Fruit fly (Drosophila melanogaster) Kc167 (cell line): ENCODE data around the gene CG14932.

Experiments
- Myc ChIP-seq: fragments of >200 bp; optimal IDR thresholded peaks from 2 replicates; lab custom pipeline; 2017; ENCODE audit warnings: missing external identifiers
- Sin3A ChIP-seq: fragments of >200 bp; optimal IDR thresholded peaks from 2 replicates; lab custom pipeline; 2018; ENCODE audit warnings: missing external identifiers
- h ChIP-seq: fragments of >200 bp; optimal IDR thresholded peaks from 3 replicates; lab custom pipeline; 2018; ENCODE audit warnings: missing external identifiers
- insv ChIP-seq: fragments of >200 bp; optimal IDR thresholded peaks from 3 replicates; lab custom pipeline; 2018; ENCODE audit warnings: missing external identifiers
- psq ChIP-seq: fragments of >200 bp; optimal IDR thresholded peaks from 2 replicates; lab custom pipeline; 2017; ENCODE audit warnings: missing external identifiers
- ttk ChIP-seq: sonication (Bioruptor generic); optimal IDR thresholded peaks from 2 replicates; lab custom pipeline; 2017; ENCODE audit warnings: missing external identifiers

Gene CG14932

DNA sequence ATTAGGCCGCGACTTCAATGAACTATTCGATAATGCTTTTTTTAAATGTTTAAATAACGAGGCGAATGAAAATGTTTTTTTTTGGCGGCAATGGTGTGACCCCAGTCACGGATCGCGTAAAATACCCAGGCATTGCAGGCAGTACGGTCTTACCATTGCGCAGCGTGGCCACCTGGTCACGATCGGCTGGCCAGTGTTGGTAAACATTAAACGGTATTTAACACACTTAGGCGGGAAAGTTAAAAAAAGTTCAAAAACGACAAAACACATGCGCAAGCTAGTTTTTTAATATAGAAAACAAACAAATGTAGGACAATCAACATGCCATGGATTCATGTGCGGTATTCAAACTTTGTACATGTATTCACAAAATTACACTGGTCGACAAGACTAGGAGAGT, 39.6 kb downstream of the CG14932 start, which contains the start of gene esc:
Gene esc (minus strand): TSS at position 129 of the 400 bp plus-strand sequence.
- TF ChIP-seq insv (no peak), Sin3A (no peak), h (no peak), psq (lab: Kevin White, UChicago) (no peak), Myc (lab: Kevin White, UChicago) (no peak), ttk (lab: Kevin White, UChicago) (no peak)

DNA sequence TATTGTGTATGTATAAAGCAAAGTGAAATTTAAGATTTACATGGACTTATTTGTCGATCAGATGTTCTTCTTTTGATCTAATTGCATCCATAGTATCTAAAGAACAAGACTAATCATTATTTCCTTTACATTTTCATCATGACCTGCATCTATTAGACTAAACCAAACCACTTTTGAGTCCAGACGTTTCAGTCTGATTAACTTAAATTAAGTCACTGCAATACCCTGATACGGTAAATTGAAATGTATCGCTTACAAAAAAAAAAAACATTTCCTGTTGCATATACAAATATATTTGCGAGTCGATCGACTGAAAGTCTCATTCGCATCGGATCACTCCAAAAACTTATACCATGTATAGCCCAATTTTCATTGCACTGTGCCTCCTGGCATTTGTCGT, 44.1 kb downstream of the CG14932 start, which contains the start of gene CG45011:
Gene CG45011 (plus strand): TSS at position 301 of the 400 bp plus-strand sequence.
- TF ChIP-seq ttk (lab: Kevin White, UChicago): no peak
- no peak for TF ChIP-seq h
- no peak for TF ChIP-seq Myc (lab: Kevin White, UChicago)
- TF ChIP-seq insv: no peak
- no peak for TF ChIP-seq Sin3A
- no peak for TF ChIP-seq psq (lab: Kevin White, UChicago)

DNA sequence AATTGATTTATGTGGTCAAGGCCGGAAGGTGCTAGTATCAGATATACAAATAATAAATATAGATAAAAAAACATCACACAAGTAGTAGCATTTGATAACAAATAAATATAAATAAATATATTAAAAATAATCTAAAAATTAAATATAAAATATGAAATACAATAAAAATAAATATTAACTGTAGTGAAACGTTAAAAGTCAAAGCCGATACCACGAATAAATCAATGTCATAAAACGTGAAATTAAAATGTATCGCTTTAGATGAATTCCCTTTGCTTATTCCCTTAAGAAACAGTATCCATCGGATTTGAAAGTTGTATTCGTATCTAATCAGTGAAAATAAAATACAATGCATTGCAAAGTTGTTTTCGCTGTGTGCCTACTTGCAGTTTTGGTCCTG, 44.6 kb downstream of the CG14932 start, which contains the start of gene CG45012:
Gene CG45012 (plus strand): TSS at position 301 of the 400 bp plus-strand sequence.
- TF ChIP-seq insv: no peak
- no peak for TF ChIP-seq psq (lab: Kevin White, UChicago)

DNA sequence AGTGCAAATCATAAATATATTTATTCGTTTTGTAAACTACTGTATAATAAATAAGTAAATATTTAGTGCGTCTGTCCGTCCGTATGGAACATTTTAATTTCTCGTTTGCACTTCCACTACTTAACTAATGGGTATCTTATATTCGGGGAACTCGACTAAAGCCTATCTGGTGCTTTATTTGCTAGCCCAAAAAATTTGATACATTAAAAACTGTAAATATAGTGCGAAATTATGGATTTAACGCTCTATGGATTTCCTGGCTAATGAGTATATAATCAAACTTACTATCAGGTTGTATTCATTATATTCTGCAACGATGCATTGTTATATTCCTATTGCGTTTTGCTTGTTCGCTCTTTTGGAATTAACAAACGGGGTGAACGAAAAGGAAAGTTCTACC, 47.2 kb downstream of the CG14932 start, which contains the start of gene Sfp33A4:
Gene Sfp33A4 (plus strand): TSS at position 301 of the 400 bp plus-strand sequence.
- TF ChIP-seq psq (lab: Kevin White, UChicago) (no peak), Myc (lab: Kevin White, UChicago) (no peak), Sin3A (no peak), h (no peak), insv (no peak), ttk (lab: Kevin White, UChicago) (no peak)

DNA sequence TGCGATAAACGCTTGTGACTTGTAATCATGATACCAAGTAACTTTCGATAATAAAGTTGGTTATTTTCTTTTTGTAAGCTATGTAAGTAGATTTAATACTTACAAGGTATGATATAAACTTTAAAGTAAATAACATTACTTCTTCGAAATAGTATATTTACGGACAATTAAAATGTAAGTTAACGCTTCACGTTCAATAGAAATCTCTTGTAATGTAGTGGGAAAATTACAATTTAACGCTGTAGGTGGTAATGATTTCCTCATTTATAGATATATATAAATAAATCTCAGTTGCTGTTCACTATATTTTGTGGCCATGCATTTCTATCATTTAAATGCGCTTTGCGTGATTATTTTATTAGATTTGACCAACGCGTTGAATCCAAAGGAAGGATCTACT, 47.7 kb downstream of the CG14932 start, which contains the start of gene Sfp33A2:
Gene Sfp33A2 (plus strand): TSS at position 301 of the 400 bp plus-strand sequence.
- no peak for TF ChIP-seq Myc (lab: Kevin White, UChicago)
- no peak for TF ChIP-seq psq (lab: Kevin White, UChicago)
- TF ChIP-seq h: no peak
- TF ChIP-seq insv: no peak
- no peak for TF ChIP-seq ttk (lab: Kevin White, UChicago)
- TF ChIP-seq Sin3A: no peak

DNA sequence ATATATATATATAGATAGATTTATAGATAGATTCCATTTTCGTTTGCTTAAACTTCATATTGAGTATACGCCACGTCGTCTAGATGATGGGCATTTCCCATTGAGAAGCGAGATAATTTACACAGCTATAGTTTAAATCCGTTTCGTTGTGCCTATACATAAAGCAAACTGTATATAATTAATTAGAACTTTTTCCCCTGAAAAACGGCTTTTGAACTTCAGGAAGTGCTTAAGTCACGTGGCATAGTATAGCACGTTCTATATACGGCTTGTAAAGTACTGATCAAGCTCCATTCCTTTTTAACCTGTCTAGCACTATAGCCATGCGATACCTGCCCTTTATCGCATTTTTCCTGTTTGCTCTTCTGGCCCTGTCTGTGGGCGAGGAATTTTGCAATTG, 49.9 kb downstream of the CG14932 start, which contains the start of gene Sfp33A3:
Gene Sfp33A3 (plus strand): TSS at position 301 of the 400 bp plus-strand sequence.
- TF ChIP-seq ttk (lab: Kevin White, UChicago) (no peak), psq (lab: Kevin White, UChicago) (no peak), insv (no peak), Sin3A (no peak), Myc (lab: Kevin White, UChicago) (no peak), h (no peak)

DNA sequence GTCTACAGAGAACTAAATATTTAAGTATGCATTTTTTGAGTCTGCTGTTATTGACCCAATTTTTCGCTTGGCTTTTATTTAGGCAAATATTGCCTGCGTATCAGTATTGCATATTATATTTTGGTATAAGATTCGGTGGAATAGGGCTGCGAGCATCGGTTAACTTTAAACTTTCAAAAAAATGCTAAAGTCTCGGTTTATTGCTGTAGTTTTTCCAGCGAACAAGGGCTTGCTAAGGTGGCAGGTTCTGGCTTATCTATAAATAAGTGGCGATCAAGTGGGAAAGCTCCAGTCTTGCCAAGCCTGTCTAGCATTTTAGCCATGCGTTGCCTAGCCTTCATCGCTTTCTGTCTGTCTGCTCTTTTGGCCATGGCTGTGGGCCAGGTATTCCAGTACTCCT, 50.7 kb downstream of the CG14932 start, which contains the start of gene CG31704:
Gene CG31704 (plus strand): TSS at position 301 of the 400 bp plus-strand sequence.
- TF ChIP-seq h (no peak), insv (no peak), Sin3A (no peak), psq (lab: Kevin White, UChicago) (no peak), ttk (lab: Kevin White, UChicago) (no peak), Myc (lab: Kevin White, UChicago) (no peak)
